Worm (Caenorhabditis elegans) whole organism, L1 larva: ENCODE measurements around the gene lys-3.

ENCODE experiments used
- C04F5.9 ChIP-seq: sonication (generic microtip); optimal IDR thresholded peaks from 2 replicates; lab custom pipeline; 2016; ENCODE audit warnings: missing genetic modification characterization, missing compliant biosample characterization
- C16A3.4 ChIP-seq: fragments of 150-350 bp; optimal IDR thresholded peaks from 2 replicates; lab custom pipeline; 2014; ENCODE audit warnings: missing biosample characterization, missing genetic modification characterization
- C34B4.2 ChIP-seq: sonication (generic microtip); optimal IDR thresholded peaks from 2 replicates; lab custom pipeline; 2017; ENCODE audit warnings: mild to moderate bottlenecking, missing genetic modification characterization, missing compliant biosample characterization
- F16B12.6 ChIP-seq: fragments of 150-350 bp; optimal IDR thresholded peaks from 2 replicates; lab custom pipeline; 2014; ENCODE audit warnings: missing biosample characterization, missing genetic modification characterization
- alr-1 ChIP-seq: fragments of 200-800 bp; sonication (Bioruptor generic); optimal IDR thresholded peaks from 2 replicates; lab custom pipeline; 2018; ENCODE audit warnings: borderline replicate concordance, mild to moderate bottlenecking, missing genetic modification characterization, missing compliant biosample characterization
- aly-2 ChIP-seq: fragments of 150-350 bp; optimal IDR thresholded peaks from 2 replicates; lab custom pipeline; 2014; ENCODE audit warnings: missing biosample characterization, missing genetic modification characterization
- ama-1 ChIP-seq: fragments of 150-350 bp; optimal IDR thresholded peaks from 2 replicates; lab custom pipeline; 2014
- blmp-1 ChIP-seq: fragments of 150-350 bp; optimal IDR thresholded peaks from 2 replicates; lab custom pipeline; 2014; ENCODE audit warnings: missing biosample characterization, missing genetic modification characterization
- ceh-8 ChIP-seq: fragments of 200-800 bp; sonication (Bioruptor generic); optimal IDR thresholded peaks from 2 replicates; lab custom pipeline; 2018; ENCODE audit warnings: mild to moderate bottlenecking, missing genetic modification characterization, moderate library complexity, missing compliant biosample characterization
- ceh-82 ChIP-seq, 3 experiments: fragments of 150-350 bp in 1 of 3; sonication (generic microtip) in 2 of 3; optimal IDR thresholded peaks; 2 replicates each; lab custom pipeline; 2014 to 2017; ENCODE audit warnings: missing biosample characterization in 3 of 3, missing genetic modification characterization in 3 of 3
- ces-1 ChIP-seq: fragments of 150-350 bp; optimal IDR thresholded peaks from 2 replicates; lab custom pipeline; 2014; ENCODE audit warnings: missing biosample characterization, missing genetic modification reagents, missing genetic modification characterization
- dpl-1 ChIP-seq, 3 experiments: fragments of 150-350 bp in 2 of 3; sonication (generic microtip) in 1 of 3; optimal IDR thresholded peaks; 2 replicates each; lab custom pipeline; 2014 to 2017; ENCODE audit warnings: missing biosample characterization in 3 of 3, missing genetic modification characterization in 3 of 3, missing genetic modification reagents in 3 of 3
- dsc-1 ChIP-seq: sonication (generic microtip); optimal IDR thresholded peaks from 2 replicates; lab custom pipeline; 2016; ENCODE audit warnings: mild to moderate bottlenecking, missing genetic modification characterization, missing compliant biosample characterization
- efl-1 ChIP-seq, 4 experiments: fragments of 150-350 bp; optimal IDR thresholded peaks in 3 of 4; peaks in 1 of 4; 1 replicate in 1 of 4; 2 replicates in 3 of 4; lab custom pipeline; 2014; ENCODE audit warnings: missing biosample characterization in 2 of 4, missing genetic modification characterization in 2 of 4, missing genetic modification reagents in 2 of 4
- egl-13 ChIP-seq: sonication (generic microtip); optimal IDR thresholded peaks from 2 replicates; lab custom pipeline; 2016; ENCODE audit warnings: missing genotype, missing genetic modification reagents, missing genetic modification characterization, missing compliant biosample characterization
- fkh-8 ChIP-seq: sonication (generic microtip); optimal IDR thresholded peaks from 2 replicates; lab custom pipeline; 2016; ENCODE audit warnings: mild to moderate bottlenecking, missing genetic modification characterization, missing compliant biosample characterization
- hlh-4 ChIP-seq: sonication (generic microtip); optimal IDR thresholded peaks from 2 replicates; lab custom pipeline; 2016; ENCODE audit warnings: mild to moderate bottlenecking, missing genetic modification characterization, missing compliant biosample characterization
- irx-1 ChIP-seq: sonication (generic microtip); optimal IDR thresholded peaks from 2 replicates; lab custom pipeline; 2016; ENCODE audit warnings: missing genetic modification characterization, missing compliant biosample characterization
- isw-1 ChIP-seq: fragments of 200-800 bp; sonication (Bioruptor generic); IDR thresholded peaks from 2 replicates; pipeline ENCODE4 v1.3.6; 2022; ENCODE audit warnings: missing genetic modification characterization, missing compliant biosample characterization
- lin-14 ChIP-seq: fragments of 200-800 bp; sonication (Bioruptor generic); optimal IDR thresholded peaks from 2 replicates; lab custom pipeline; 2018; ENCODE audit warnings: mild to moderate bottlenecking, missing genetic modification characterization, moderate library complexity, missing compliant biosample characterization
- lin-15B ChIP-seq: fragments of 150-350 bp; sonication (generic microtip); optimal IDR thresholded peaks from 3 replicates; lab custom pipeline; 2014; ENCODE audit warnings: missing biosample characterization, missing genetic modification characterization
- lin-35 ChIP-seq, 2 experiments: fragments of 150-350 bp; optimal IDR thresholded peaks; 2 replicates each; lab custom pipeline; 2014; ENCODE audit warnings: missing biosample characterization in 2 of 2, missing genetic modification characterization in 2 of 2, missing genetic modification reagents in 2 of 2
- lsy-2 ChIP-seq, 2 experiments: fragments of 150-350 bp; optimal IDR thresholded peaks; 2 replicates each; lab custom pipeline; 2014; ENCODE audit warnings: missing biosample characterization in 2 of 2, missing genetic modification characterization in 2 of 2
- mdl-1 ChIP-seq, 2 experiments: fragments of 150-350 bp; optimal IDR thresholded peaks; 2 replicates each; lab custom pipeline; 2014 to 2017; ENCODE audit warnings: missing biosample characterization in 2 of 2, missing genetic modification characterization in 2 of 2, inconsistent platforms in 1 of 2
- nhr-11 ChIP-seq: fragments of 150-350 bp; optimal IDR thresholded peaks from 2 replicates; lab custom pipeline; 2014; ENCODE audit warnings: missing biosample characterization, missing genetic modification characterization
- nhr-20 ChIP-seq: sonication (generic microtip); optimal IDR thresholded peaks from 2 replicates; lab custom pipeline; 2016; ENCODE audit warnings: mild to moderate bottlenecking, missing genetic modification characterization, missing compliant biosample characterization
- nhr-237 ChIP-seq: fragments of 150-350 bp; optimal IDR thresholded peaks from 2 replicates; lab custom pipeline; 2014; ENCODE audit warnings: missing biosample characterization, missing genetic modification characterization
- nhr-28 ChIP-seq: fragments of 150-350 bp; optimal IDR thresholded peaks from 2 replicates; lab custom pipeline; 2014; ENCODE audit warnings: missing biosample characterization, missing genetic modification characterization
- nhr-47 ChIP-seq: sonication (generic microtip); optimal IDR thresholded peaks from 2 replicates; lab custom pipeline; 2016; ENCODE audit warnings: mild to moderate bottlenecking, missing genetic modification characterization, moderate library complexity, missing compliant biosample characterization
- nhr-71 ChIP-seq: sonication (generic microtip); optimal IDR thresholded peaks from 2 replicates; lab custom pipeline; 2016; ENCODE audit warnings: mild to moderate bottlenecking, missing genetic modification characterization, moderate library complexity, missing compliant biosample characterization
- nhr-84 ChIP-seq: sonication (generic microtip); optimal IDR thresholded peaks from 2 replicates; lab custom pipeline; 2017; ENCODE audit warnings: missing biosample characterization, missing genetic modification characterization
- nhr-85 ChIP-seq: sonication (generic microtip); peaks from one replicate; lab custom pipeline; 2016; ENCODE audit warnings: missing genetic modification characterization, inconsistent platforms, missing compliant biosample characterization
- nhr-90 ChIP-seq: sonication (generic microtip); optimal IDR thresholded peaks from 2 replicates; lab custom pipeline; 2016; ENCODE audit warnings: mild to moderate bottlenecking, missing genetic modification characterization, missing compliant biosample characterization; ENCODE audit not compliant: poor library complexity
- pag-3 ChIP-seq: sonication (generic microtip); optimal IDR thresholded peaks from 2 replicates; lab custom pipeline; 2017; ENCODE audit warnings: missing genetic modification characterization, mild to moderate bottlenecking, missing compliant biosample characterization, antibody characterized with exemption, borderline replicate concordance; ENCODE audit not compliant: insufficient read depth
- pqm-1 ChIP-seq: sonication (generic microtip); optimal IDR thresholded peaks from 3 replicates; lab custom pipeline; 2017; ENCODE audit warnings: missing biosample characterization, missing genetic modification characterization
- rnt-1 ChIP-seq: sonication (generic microtip); optimal IDR thresholded peaks from 2 replicates; lab custom pipeline; 2016; ENCODE audit warnings: mild to moderate bottlenecking, missing genetic modification characterization, moderate library complexity, missing compliant biosample characterization
- skn-1 ChIP-seq: fragments of 150-350 bp; optimal IDR thresholded peaks from 2 replicates; lab custom pipeline; 2014; ENCODE audit warnings: missing biosample characterization, missing genetic modification characterization
- snu-23 ChIP-seq: sonication (generic microtip); optimal IDR thresholded peaks from 2 replicates; lab custom pipeline; 2016; ENCODE audit warnings: missing genetic modification characterization, missing compliant biosample characterization
- sox-4 ChIP-seq: sonication (generic microtip); optimal IDR thresholded peaks from 2 replicates; lab custom pipeline; 2016; ENCODE audit warnings: missing genetic modification characterization, missing compliant biosample characterization
- sptf-1 ChIP-seq: fragments of 150-350 bp; optimal IDR thresholded peaks from 2 replicates; lab custom pipeline; 2014; ENCODE audit warnings: missing biosample characterization, missing genetic modification characterization
- swsn-7 ChIP-seq: sonication (generic microtip); optimal IDR thresholded peaks from 2 replicates; lab custom pipeline; 2016; ENCODE audit warnings: missing genetic modification characterization, missing compliant biosample characterization
- tbx-2 ChIP-seq: sonication (generic microtip); optimal IDR thresholded peaks from 2 replicates; lab custom pipeline; 2016; ENCODE audit warnings: missing genetic modification characterization, missing compliant biosample characterization
- tlp-1 ChIP-seq: fragments of 150-350 bp; optimal IDR thresholded peaks from 2 replicates; lab custom pipeline; 2014; ENCODE audit warnings: missing biosample characterization, missing genetic modification characterization
- unc-130 ChIP-seq: fragments of 150-350 bp; optimal IDR thresholded peaks from 2 replicates; lab custom pipeline; 2017; ENCODE audit warnings: missing biosample characterization, missing genetic modification characterization, inconsistent platforms
- vab-15 ChIP-seq: sonication (generic microtip); optimal IDR thresholded peaks from 2 replicates; lab custom pipeline; 2017; ENCODE audit warnings: missing genotype, mild to moderate bottlenecking, missing genetic modification characterization, missing compliant biosample characterization
- xbp-1 ChIP-seq: sonication (generic microtip); optimal IDR thresholded peaks from 2 replicates; lab custom pipeline; 2016; ENCODE audit warnings: missing genetic modification characterization, missing compliant biosample characterization
- zag-1 ChIP-seq: fragments of 150-350 bp; optimal IDR thresholded peaks from 2 replicates; lab custom pipeline; 2014; ENCODE audit warnings: missing biosample characterization, missing genetic modification characterization
- zip-4 ChIP-seq: fragments of 200-800 bp; sonication (Bioruptor generic); optimal IDR thresholded peaks from 2 replicates; lab custom pipeline; 2018; ENCODE audit warnings: mild to moderate bottlenecking, missing genetic modification characterization, moderate library complexity, missing compliant biosample characterization

The lys-3 gene

DNA sequence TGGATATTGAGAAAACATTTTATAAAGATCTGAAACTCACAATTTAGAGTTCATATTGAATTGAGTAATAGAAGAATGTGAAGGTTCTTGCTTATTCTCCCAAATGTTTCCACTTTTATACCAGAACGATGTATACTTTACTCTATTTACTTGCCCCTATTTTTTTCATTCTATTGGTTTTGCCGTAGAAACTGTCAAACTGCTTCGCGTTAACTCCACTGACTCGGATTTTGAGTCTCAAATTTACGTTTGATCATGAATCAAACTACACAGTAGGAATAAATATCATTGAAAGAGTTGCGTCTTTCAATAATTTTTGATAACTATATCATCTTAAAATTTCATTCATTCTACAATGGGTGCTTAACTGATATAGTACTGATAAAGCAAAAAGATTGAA, 43.5 kb downstream of the lys-3 start, which contains the start of gene fipr-8:
TSS of gene fipr-8 (minus strand) at position 101 of the 400 bp plus-strand sequence.
- TF ChIP-seq alr-1 (tag; lab: Kevin White, UChicago): no peak
- TF ChIP-seq efl-1 (optimal IDR thresholded peaks at IDR 0.05; lab: Kevin White, UChicago): no peak
- TF ChIP-seq efl-1 (GFP tag; optimal IDR thresholded peaks at IDR 0.05 in 1 of 2; lab: Kevin White, UChicago): no peak
- no peak for TF ChIP-seq C34B4.2 (tag; lab: Kevin White, UChicago)
- no peak for TF ChIP-seq nhr-90
- no peak for TF ChIP-seq nhr-47
- TF ChIP-seq blmp-1 (tag; lab: Kevin White, UChicago): no peak
- no peak for TF ChIP-seq tbx-2 (tag; lab: Kevin White, UChicago)
- no peak for TF ChIP-seq pqm-1 (tag; lab: Kevin White, UChicago)
- TF ChIP-seq nhr-84 (tag; lab: Kevin White, UChicago): no peak
- no peak for TF ChIP-seq fkh-8 (tag; lab: Kevin White, UChicago)
- TF ChIP-seq nhr-20 (tag; lab: Kevin White, UChicago): no peak
- no peak for TF ChIP-seq nhr-237 (tag; lab: Kevin White, UChicago)
- no peak for TF ChIP-seq unc-130
- no peak for TF ChIP-seq nhr-85 (tag; lab: Kevin White, UChicago)
- no peak for TF ChIP-seq ces-1 (GFP tag; lab: Kevin White, UChicago)
- TF ChIP-seq nhr-71 (tag; lab: Kevin White, UChicago): no peak

ce11 chrV:10238665-10239064, 44.7 kb downstream of the lys-3 start, which contains the start of gene fubl-1:
TSS of gene fubl-1 (minus strand) at chrV:10238866.
- TF ChIP-seq blmp-1 (tag; lab: Kevin White, UChicago) (peak; percentile 13), tbx-2 (tag; lab: Kevin White, UChicago) (no peak), dsc-1 (tag; lab: Kevin White, UChicago) (peak; percentile 25), swsn-7 (tag; lab: Kevin White, UChicago) (no peak), C04F5.9 (tag; lab: Kevin White, UChicago) (no peak), isw-1 (GFP tag; lab: Robert Waterston, UW) (no peak), vab-15 (tag; lab: Kevin White, UChicago) (no peak), nhr-71 (tag; lab: Kevin White, UChicago) (peak; percentile 24), rnt-1 (no peak), xbp-1 (tag; lab: Kevin White, UChicago) (peak; percentile 10), zip-4 (GFP tag; lab: Kevin White, UChicago) (no peak), F16B12.6 (tag; lab: Kevin White, UChicago) (no peak), efl-1 (optimal IDR thresholded peaks at IDR 0.05; lab: Kevin White, UChicago) (peak; percentile 37 to 42), efl-1 (GFP tag; optimal IDR thresholded peaks at IDR 0.05 in 1 of 2; lab: Kevin White, UChicago) (peak in 1 of 2 experiments; percentile 27), pag-3 (no peak), nhr-85 (tag; lab: Kevin White, UChicago) (no peak), nhr-28 (tag; lab: Kevin White, UChicago) (no peak), zag-1 (tag; lab: Kevin White, UChicago) (no peak), ceh-8 (GFP tag; lab: Kevin White, UChicago) (no peak), mdl-1 (tag; optimal IDR thresholded peaks at IDR 0.05; lab: Kevin White, UChicago) (no peak), ceh-82 (tag; optimal IDR thresholded peaks at IDR 0.05; lab: Kevin White, UChicago) (peak in 1 of 3 experiments; percentile 61), dpl-1 (GFP tag; optimal IDR thresholded peaks at IDR 0.05; lab: Kevin White, UChicago) (peak in 2 of 3 experiments; percentile 41 to 62), lin-35 (GFP tag; optimal IDR thresholded peaks at IDR 0.05; lab: Kevin White, UChicago) (peak; percentile 50 to 64), ama-1 (no peak), egl-13 (no peak), lsy-2 (tag; optimal IDR thresholded peaks at IDR 0.05; lab: Kevin White, UChicago) (peak; percentile 9 to 58), skn-1 (tag; lab: Kevin White, UChicago) (peak; percentile 28), sox-4 (tag; lab: Kevin White, UChicago) (no peak), C34B4.2 (tag; lab: Kevin White, UChicago) (no peak), aly-2 (tag; lab: Kevin White, UChicago) (no peak), C16A3.4 (peak; percentile 8), lin-14 (GFP tag; lab: Kevin White, UChicago) (peak; percentile 43), nhr-20 (tag; lab: Kevin White, UChicago) (no peak), fkh-8 (tag; lab: Kevin White, UChicago) (peak; percentile 74), lin-15B (tag; lab: Kevin White, UChicago) (peak; percentile 55), sptf-1 (tag; lab: Kevin White, UChicago) (no peak), snu-23 (GFP tag; lab: Kevin White, UChicago) (peak; percentile 18), nhr-11 (tag; lab: Kevin White, UChicago) (no peak), irx-1 (tag; lab: Kevin White, UChicago) (no peak), hlh-4 (tag; lab: Kevin White, UChicago) (no peak), tlp-1 (tag; lab: Kevin White, UChicago) (no peak)
